Worm (Caenorhabditis elegans) whole organism, L2 larva: ENCODE measurements around the gene srh-200.

Source experiments
- C34F6.9 ChIP-seq: fragments of 150-350 bp; optimal IDR thresholded peaks from 2 replicates; lab custom pipeline; 2014; ENCODE audit warnings: missing biosample characterization, missing genetic modification characterization
- Y55F3AM.14 ChIP-seq: fragments of 200-800 bp; sonication (Bioruptor generic); optimal IDR thresholded peaks from 2 replicates; lab custom pipeline; 2018; ENCODE audit warnings: mild to moderate bottlenecking, missing genetic modification characterization, missing compliant biosample characterization
- ZK546.5 ChIP-seq: sonication (generic microtip); optimal IDR thresholded peaks from 2 replicates; lab custom pipeline; 2017; ENCODE audit warnings: missing biosample characterization, missing genetic modification characterization
- alr-1 ChIP-seq: fragments of 150-350 bp; optimal IDR thresholded peaks from 2 replicates; lab custom pipeline; 2014; ENCODE audit warnings: missing biosample characterization, missing genetic modification characterization
- aly-2 ChIP-seq: fragments of 150-350 bp; optimal IDR thresholded peaks from 2 replicates; lab custom pipeline; 2014; ENCODE audit warnings: missing biosample characterization, missing genetic modification characterization
- ceh-16 ChIP-seq: fragments of 150-350 bp; optimal IDR thresholded peaks from 2 replicates; lab custom pipeline; 2014; ENCODE audit warnings: missing biosample characterization, missing genetic modification characterization
- ceh-82 ChIP-seq: fragments of 150-350 bp; optimal IDR thresholded peaks from 2 replicates; lab custom pipeline; 2014; ENCODE audit warnings: missing biosample characterization, missing genetic modification characterization
- crh-2 ChIP-seq: sonication (generic microtip); optimal IDR thresholded peaks from 2 replicates; lab custom pipeline; 2017; ENCODE audit warnings: missing biosample characterization, missing genetic modification characterization
- dmd-4 ChIP-seq: sonication (generic microtip); optimal IDR thresholded peaks from 2 replicates; lab custom pipeline; 2017; ENCODE audit warnings: missing biosample characterization, missing genetic modification characterization
- egl-27 ChIP-seq: sonication (generic microtip); optimal IDR thresholded peaks from 3 replicates; lab custom pipeline; 2017; ENCODE audit warnings: missing biosample characterization, missing genetic modification reagents, missing genetic modification characterization
- gmeb-1 ChIP-seq: fragments of 150-350 bp; optimal IDR thresholded peaks from 2 replicates; lab custom pipeline; 2014; ENCODE audit warnings: missing biosample characterization, missing genetic modification characterization
- lin-11 ChIP-seq: fragments of 150-350 bp; sonication (generic microtip); optimal IDR thresholded peaks from 2 replicates; lab custom pipeline; 2014; ENCODE audit warnings: missing biosample characterization, missing genetic modification characterization, inconsistent platforms, mixed read lengths
- lin-13 ChIP-seq: fragments of 150-350 bp; optimal IDR thresholded peaks from 2 replicates; lab custom pipeline; 2014; ENCODE audit warnings: missing biosample characterization, missing genetic modification reagents, missing genetic modification characterization
- lin-39 ChIP-seq: fragments of 150-350 bp; optimal IDR thresholded peaks from 2 replicates; lab custom pipeline; 2014; ENCODE audit warnings: missing biosample characterization, missing genetic modification reagents, missing genetic modification characterization
- mbf-1 ChIP-seq: sonication (generic microtip); optimal IDR thresholded peaks from 2 replicates; lab custom pipeline; 2017; ENCODE audit warnings: missing biosample characterization, missing genetic modification characterization
- mdl-1 ChIP-seq, 2 experiments: fragments of 150-350 bp in 1 of 2; sonication (generic microtip) in 1 of 2; optimal IDR thresholded peaks; 2 replicates each; lab custom pipeline; 2017; ENCODE audit warnings: missing biosample characterization in 2 of 2, missing genetic modification characterization in 2 of 2
- nhr-10 ChIP-seq: sonication (generic microtip); optimal IDR thresholded peaks from 2 replicates; lab custom pipeline; 2017; ENCODE audit warnings: missing biosample characterization, missing genetic modification characterization
- nhr-11 ChIP-seq: fragments of 150-350 bp; optimal IDR thresholded peaks from 2 replicates; lab custom pipeline; 2014; ENCODE audit warnings: missing biosample characterization, missing genetic modification characterization
- nhr-12 ChIP-seq: fragments of 150-350 bp; optimal IDR thresholded peaks from 2 replicates; lab custom pipeline; 2014; ENCODE audit warnings: missing biosample characterization, missing genetic modification characterization
- nhr-129 ChIP-seq: fragments of 150-350 bp; optimal IDR thresholded peaks from 2 replicates; lab custom pipeline; 2014; ENCODE audit warnings: missing biosample characterization, missing genetic modification characterization
- nhr-21 ChIP-seq: fragments of 150-350 bp; optimal IDR thresholded peaks from 2 replicates; lab custom pipeline; 2014; ENCODE audit warnings: missing biosample characterization, missing genetic modification characterization
- nhr-23 ChIP-seq: fragments of 150-350 bp; optimal IDR thresholded peaks from 2 replicates; lab custom pipeline; 2014; ENCODE audit warnings: missing biosample characterization, missing genetic modification reagents, missing genetic modification characterization
- nhr-237 ChIP-seq: fragments of 150-350 bp; optimal IDR thresholded peaks from 2 replicates; lab custom pipeline; 2014; ENCODE audit warnings: missing biosample characterization, missing genetic modification characterization
- nhr-25 ChIP-seq: fragments of 150-350 bp; sonication (generic microtip); optimal IDR thresholded peaks from 3 replicates; lab custom pipeline; 2014; ENCODE audit warnings: missing biosample characterization, missing genetic modification characterization
- nhr-6 ChIP-seq: fragments of 150-350 bp; optimal IDR thresholded peaks from 2 replicates; lab custom pipeline; 2014; ENCODE audit warnings: missing biosample characterization, missing genetic modification characterization
- nhr-77 ChIP-seq: fragments of 150-350 bp; optimal IDR thresholded peaks from 2 replicates; lab custom pipeline; 2014; ENCODE audit warnings: missing biosample characterization, missing genetic modification characterization
- peb-1 ChIP-seq: fragments of 150-350 bp; optimal IDR thresholded peaks from 2 replicates; lab custom pipeline; 2014; ENCODE audit warnings: missing biosample characterization, missing genetic modification characterization
- skn-1 ChIP-seq: sonication (generic microtip); optimal IDR thresholded peaks from 2 replicates; lab custom pipeline; 2017; ENCODE audit warnings: missing biosample characterization, missing genetic modification characterization
- sma-3 ChIP-seq: sonication (generic microtip); optimal IDR thresholded peaks from 2 replicates; lab custom pipeline; 2016; ENCODE audit warnings: missing genetic modification reagents, missing genetic modification characterization, missing compliant biosample characterization
- sma-9 ChIP-seq, 2 experiments: fragments of 150-350 bp in 1 of 2; sonication (generic microtip) in 1 of 2; optimal IDR thresholded peaks; 2 replicates each; lab custom pipeline; 2014 to 2016; ENCODE audit warnings: missing genetic modification characterization in 2 of 2, mild to moderate bottlenecking in 1 of 2, missing biosample characterization in 1 of 2, missing compliant biosample characterization in 1 of 2, missing genetic modification reagents in 1 of 2, moderate library complexity in 1 of 2
- snpc-4 ChIP-seq: fragments of 150-350 bp; optimal IDR thresholded peaks from 2 replicates; lab custom pipeline; 2014; ENCODE audit warnings: missing biosample characterization, missing genetic modification characterization
- unc-39 ChIP-seq: fragments of 150-350 bp; optimal IDR thresholded peaks from 2 replicates; lab custom pipeline; 2014; ENCODE audit warnings: missing biosample characterization, missing genetic modification characterization
- unc-55 ChIP-seq: fragments of 150-350 bp; sonication (generic microtip); optimal IDR thresholded peaks from 3 replicates; lab custom pipeline; 2014; ENCODE audit warnings: missing biosample characterization, missing genetic modification reagents, missing genetic modification characterization
- unc-62 ChIP-seq: fragments of 150-350 bp; optimal IDR thresholded peaks from 2 replicates; lab custom pipeline; 2014; ENCODE audit warnings: missing biosample characterization, missing genetic modification reagents, missing genetic modification characterization
- ztf-11 ChIP-seq: sonication (generic microtip); optimal IDR thresholded peaks from 2 replicates; lab custom pipeline; 2017; ENCODE audit warnings: missing biosample characterization, missing genetic modification characterization

srh-200 gene

DNA sequence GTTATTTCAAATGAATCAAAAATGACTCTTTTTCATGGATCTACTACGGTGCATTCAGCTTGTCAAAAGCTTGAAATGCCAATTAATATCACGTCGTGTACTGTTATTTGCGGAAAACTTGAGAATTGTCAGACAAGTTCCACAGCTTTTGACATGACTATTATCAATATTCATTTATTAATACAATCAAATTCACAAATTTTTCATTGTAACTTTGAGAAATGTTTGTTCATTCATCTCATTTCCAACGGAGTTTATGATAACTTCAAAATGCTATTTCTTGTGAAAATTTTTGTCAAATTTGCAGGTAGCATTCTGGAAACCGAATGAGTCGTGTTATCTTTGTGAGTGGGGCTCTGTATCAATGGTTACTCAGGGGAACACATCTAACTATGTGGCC, 35.4 kb downstream of the srh-200 start, which contains the start of gene C50E3.15:
TSS of gene C50E3.15 (plus strand) at position 301 of the 400 bp plus-strand sequence.
- TF ChIP-seq unc-55: no peak

DNA sequence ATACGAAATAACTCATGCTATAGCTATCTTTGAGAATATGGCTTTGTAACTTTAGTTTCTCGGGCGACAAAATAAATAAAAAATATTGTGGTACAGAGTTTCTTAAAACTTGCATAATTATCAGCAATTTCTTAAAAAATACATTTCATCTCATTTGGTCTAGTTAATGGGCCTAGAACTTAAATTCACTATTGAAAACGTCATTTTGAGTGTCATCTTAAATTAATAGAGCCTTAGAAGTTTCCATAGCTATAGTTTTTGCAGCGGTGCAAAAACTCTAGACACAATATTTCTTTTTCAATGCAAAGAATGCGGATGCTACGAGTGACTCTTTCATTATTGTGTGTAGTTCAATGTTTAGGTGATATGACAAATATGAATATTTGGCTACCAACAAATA, 41.4 kb downstream of the srh-200 start, which contains the start of gene clec-215:
TSS of gene clec-215 (plus strand) at position 301 of the 400 bp plus-strand sequence.
- no peak for TF ChIP-seq peb-1 (tag; lab: Kevin White, UChicago)
- TF ChIP-seq nhr-23 (tag; lab: Kevin White, UChicago): no peak
- TF ChIP-seq aly-2 (tag; lab: Kevin White, UChicago): no peak
- TF ChIP-seq lin-11 (tag; lab: Kevin White, UChicago): no peak
- no peak for TF ChIP-seq Y55F3AM.14 (GFP tag; lab: Kevin White, UChicago)
- TF ChIP-seq unc-39 (tag; lab: Kevin White, UChicago): no peak
- no peak for TF ChIP-seq C34F6.9 (tag; lab: Kevin White, UChicago)
- TF ChIP-seq nhr-77 (tag; lab: Kevin White, UChicago): no peak
- TF ChIP-seq ZK546.5: no peak
- no peak for TF ChIP-seq ztf-11 (tag; lab: Kevin White, UChicago)
- TF ChIP-seq, all 48 proteins: peak for 0

DNA sequence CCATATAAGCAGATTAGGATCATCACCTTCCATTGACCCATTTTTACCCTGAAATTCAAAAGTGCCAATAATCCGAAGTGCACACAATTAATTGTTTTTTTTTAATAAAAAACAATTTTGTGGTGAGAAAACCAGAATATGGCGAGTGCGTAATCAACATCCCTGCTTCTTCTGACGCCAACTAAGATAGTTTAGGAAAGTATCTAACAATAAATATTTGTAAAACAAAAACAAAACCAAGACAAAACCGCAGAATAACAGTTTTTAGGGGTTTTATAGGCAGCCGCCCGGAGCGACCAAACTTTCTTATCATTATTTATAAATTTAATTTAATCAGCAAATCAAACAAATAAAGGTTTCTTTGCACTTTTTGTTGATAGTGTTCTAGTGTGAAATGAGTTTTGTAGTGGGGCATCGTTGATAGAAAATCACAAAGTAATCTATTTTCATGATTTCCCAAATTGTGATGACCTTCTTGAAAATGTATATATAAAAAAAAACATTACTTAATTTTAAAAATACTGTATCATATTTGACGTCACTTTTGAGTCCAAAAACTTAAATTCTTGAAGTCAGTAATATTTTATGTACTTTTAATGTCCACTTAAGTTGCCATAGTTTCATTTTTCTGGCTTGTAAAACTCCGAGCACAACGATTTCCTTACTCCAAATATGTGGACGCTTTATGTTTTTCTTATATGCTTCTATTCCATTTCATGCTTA, 43.6 kb downstream of the srh-200 start, which contains the start of the genes folt-3 and clec-214:
TSS of gene folt-3 (minus strand) at position 51 of the 723 bp plus-strand sequence.
TSS of gene clec-214 (plus strand) at position 673 of the 723 bp plus-strand sequence.
- TF ChIP-seq peb-1 (tag; lab: Kevin White, UChicago) (no peak), nhr-77 (tag; lab: Kevin White, UChicago) (no peak), Y55F3AM.14 (GFP tag; lab: Kevin White, UChicago) (no peak), skn-1 (tag; lab: Kevin White, UChicago) (no peak), snpc-4 (tag; lab: Kevin White, UChicago) (no peak), nhr-6 (tag; lab: Kevin White, UChicago) (no peak), nhr-12 (tag; lab: Kevin White, UChicago) (no peak), alr-1 (no peak), mdl-1 (tag; optimal IDR thresholded peaks at IDR 0.05; lab: Kevin White, UChicago) (no peak), unc-55 (no peak), ceh-16 (no peak), lin-39 (no peak), C34F6.9 (tag; lab: Kevin White, UChicago) (no peak)
- TF ChIP-seq, all 48 proteins: peak for 0

DNA sequence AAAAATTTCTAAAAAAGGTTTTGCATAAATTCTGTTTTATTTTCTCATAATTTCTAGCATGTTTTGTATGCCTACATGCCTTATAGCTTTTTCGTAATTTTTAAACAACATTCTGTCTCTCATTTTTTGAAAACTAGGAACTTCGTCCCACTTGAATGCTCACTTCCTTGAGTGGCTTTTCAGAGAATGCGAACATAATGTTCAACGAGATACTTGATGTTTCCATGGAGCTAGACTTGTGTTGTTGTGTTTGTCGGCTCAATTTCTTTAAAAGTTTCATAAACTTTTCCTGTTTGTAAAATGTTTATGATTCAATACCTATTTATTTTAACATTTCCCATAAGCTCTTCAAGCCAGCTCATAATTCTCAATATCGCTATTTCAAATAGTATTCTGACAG, 48.6 kb downstream of the srh-200 start, which contains the start of gene clec-213:
TSS of gene clec-213 (plus strand) at position 301 of the 400 bp plus-strand sequence.
- TF ChIP-seq unc-62 (GFP tag; lab: Kevin White, UChicago): no peak
- TF ChIP-seq unc-39 (tag; lab: Kevin White, UChicago): no peak
- no peak for TF ChIP-seq crh-2
- no peak for TF ChIP-seq nhr-25 (tag; lab: Kevin White, UChicago)
- no peak for TF ChIP-seq ceh-82 (tag; lab: Kevin White, UChicago)
- TF ChIP-seq dmd-4 (tag; lab: Kevin White, UChicago): no peak
- no peak for TF ChIP-seq nhr-237 (tag; lab: Kevin White, UChicago)
- no peak for TF ChIP-seq nhr-129
- TF ChIP-seq nhr-12 (tag; lab: Kevin White, UChicago): no peak
- no peak for TF ChIP-seq lin-13 (GFP tag; lab: Kevin White, UChicago)
- no peak for TF ChIP-seq nhr-11 (tag; lab: Kevin White, UChicago)
- TF ChIP-seq peb-1 (tag; lab: Kevin White, UChicago): no peak
- TF ChIP-seq aly-2 (tag; lab: Kevin White, UChicago): no peak
- TF ChIP-seq, all 48 proteins: peak for 0

DNA sequence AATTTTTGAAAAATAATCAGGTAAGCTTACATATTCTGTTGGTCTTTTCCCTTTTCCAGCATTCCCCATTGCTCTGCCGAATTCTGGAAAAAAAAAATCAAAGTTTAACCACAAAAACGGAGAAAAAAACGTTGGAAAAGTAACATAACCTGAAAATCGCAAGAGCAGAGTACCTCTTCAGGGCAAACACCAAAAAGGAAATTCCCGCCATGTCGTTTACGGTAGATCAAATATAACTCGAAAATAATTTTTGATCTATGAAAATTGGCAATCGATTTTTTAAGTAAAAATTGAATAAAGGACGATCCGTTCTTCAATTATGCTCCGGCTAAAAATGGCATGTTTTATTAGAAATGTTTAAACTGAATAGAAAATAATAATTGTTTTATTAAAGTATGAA, 50.1 kb downstream of the srh-200 start, which contains the start of gene C50E3.11:
TSS of gene C50E3.11 (minus strand) at position 83 of the 400 bp plus-strand sequence.
- TF ChIP-seq gmeb-1 (tag; lab: Kevin White, UChicago) (no peak), dmd-4 (tag; lab: Kevin White, UChicago) (no peak), egl-27 (tag; lab: Kevin White, UChicago) (no peak), aly-2 (tag; lab: Kevin White, UChicago) (no peak), nhr-21 (tag; lab: Kevin White, UChicago) (no peak), mbf-1 (tag; lab: Kevin White, UChicago) (no peak), nhr-237 (tag; lab: Kevin White, UChicago) (no peak), unc-55 (no peak), sma-9 (GFP tag; optimal IDR thresholded peaks at IDR 0.05; lab: Kevin White, UChicago) (no peak), sma-9 (tag; optimal IDR thresholded peaks at IDR 0.05; lab: Kevin White, UChicago) (no peak), nhr-77 (tag; lab: Kevin White, UChicago) (no peak), Y55F3AM.14 (GFP tag; lab: Kevin White, UChicago) (no peak), nhr-10 (no peak), sma-3 (GFP tag; lab: Kevin White, UChicago) (no peak), skn-1 (tag; lab: Kevin White, UChicago) (no peak), nhr-23 (tag; lab: Kevin White, UChicago) (no peak), lin-11 (tag; lab: Kevin White, UChicago) (no peak), ceh-16 (no peak), unc-39 (tag; lab: Kevin White, UChicago) (no peak), C34F6.9 (tag; lab: Kevin White, UChicago) (no peak)
